Worm (Caenorhabditis elegans): Measurements from ENCODE around the gene F55E10.4.

The F55E10.4 gene

DNA sequence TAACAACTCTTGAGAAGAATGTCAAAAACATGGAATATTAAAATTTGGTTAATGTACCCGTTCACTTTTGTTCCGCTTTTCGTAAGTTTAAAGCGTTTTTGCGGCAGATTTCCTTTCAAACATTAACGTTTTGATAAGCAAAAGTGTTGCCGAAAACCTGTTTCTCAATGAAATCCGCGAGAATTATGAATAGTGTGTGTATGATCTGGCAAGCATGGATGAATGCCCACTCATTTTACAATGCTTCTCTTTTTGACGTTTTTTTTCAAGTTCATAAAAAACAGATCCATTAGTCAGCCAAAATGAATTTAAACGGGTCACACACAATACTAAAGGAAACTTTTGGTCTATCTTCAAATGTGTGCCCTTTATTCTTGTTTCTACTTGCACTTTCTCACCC, 43.7 kb downstream of the F55E10.4 start:
- TF ChIP-seq Y53G8AR.9 (GFP tag; conservative IDR thresholded peaks at IDR 0.05) (no peak), nhr-27 (tag; optimal IDR thresholded peaks at IDR 0.05) (no peak), ceh-40 (GFP tag; IDR thresholded peaks at IDR 0.05) (no peak), nhr-179 (tag; optimal IDR thresholded peaks at IDR 0.05) (no peak), mcd-1 (GFP tag; IDR thresholded peaks at IDR 0.05) (no peak), ets-4 (GFP tag; optimal IDR thresholded peaks at IDR 0.05) (no peak), xnd-1 (tag; optimal IDR thresholded peaks at IDR 0.05) (no peak), nfya-1 (tag; optimal IDR thresholded peaks at IDR 0.05; ENCODE audit: borderline replicate concordance, insufficient read depth) (no peak), ceh-27 (GFP tag; optimal IDR thresholded peaks at IDR 0.05) (no peak)
